Worm (Caenorhabditis elegans) whole organism, midembryonic: ENCODE results near the gene K09C4.10.

Experiments used
- T22C8.4 ChIP-seq: fragments of 200-800 bp; sonication (Bioruptor generic); IDR thresholded peaks from 2 replicates; pipeline ENCODE4 v1.3.6; 2022; ENCODE audit warnings: missing genetic modification characterization, missing compliant biosample characterization
- cog-1 ChIP-seq: sonication (generic microtip); optimal IDR thresholded peaks from 2 replicates; lab custom pipeline; 2016; ENCODE audit warnings: missing genetic modification characterization, missing compliant biosample characterization
- flt-1 ChIP-seq: fragments of 200-800 bp; sonication (Bioruptor generic); IDR thresholded peaks from 2 replicates; pipeline ENCODE4 v1.3.6; 2022; ENCODE audit warnings: missing genetic modification characterization, missing compliant biosample characterization
- klf-2 ChIP-seq: fragments of 200-800 bp; sonication (Bioruptor generic); conservative IDR thresholded peaks from 2 replicates; pipeline ENCODE4 v1.3.6; 2022; ENCODE audit warnings: missing genetic modification reagents, missing genetic modification characterization, missing compliant biosample characterization
- tab-1 ChIP-seq: fragments of 200-800 bp; sonication (Bioruptor generic); IDR thresholded peaks from 2 replicates; pipeline ENCODE4 v1.3.6; 2022; ENCODE audit warnings: missing genetic modification characterization, missing compliant biosample characterization
- ztf-29 ChIP-seq: fragments of 200-800 bp; sonication (Bioruptor generic); IDR thresholded peaks from 2 replicates; pipeline ENCODE4 v1.3.6; 2022; ENCODE audit warnings: missing genetic modification reagents, missing genetic modification characterization, missing compliant biosample characterization

DNA sequence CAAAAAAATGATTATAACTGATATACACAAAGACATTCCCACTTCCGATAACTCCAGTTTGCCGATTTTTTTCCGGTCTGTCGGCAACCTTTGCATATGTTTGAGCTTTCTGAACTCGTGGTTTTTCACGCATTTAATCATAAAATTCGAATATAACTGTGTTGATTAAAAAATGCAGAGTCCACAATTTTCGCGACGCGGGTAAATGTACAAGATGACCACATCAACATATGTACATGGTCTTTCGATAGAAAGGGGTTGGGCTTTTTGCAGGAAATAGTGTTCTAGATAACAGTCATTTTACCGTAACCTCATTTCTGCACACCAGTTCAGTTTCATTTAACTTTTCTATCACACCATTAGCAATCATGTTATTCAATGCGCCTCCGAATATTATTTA, 2.3 kb upstream of the K09C4.10 start, which contains the start of gene K09C4.5:
- TF ChIP-seq cog-1 (no peak), ztf-29 (GFP tag; lab: Robert Waterston, UW) (no peak), T22C8.4 (no peak), flt-1 (GFP tag; lab: Robert Waterston, UW) (no peak), tab-1 (GFP tag; lab: Robert Waterston, UW) (no peak), klf-2 (GFP tag; lab: Robert Waterston, UW) (no peak)
